Worm (Caenorhabditis elegans) whole organism, early embryonic: ENCODE results near the gene amdh-1.

Experiments used
- B0310.2 ChIP-seq: sonication (generic microtip); optimal IDR thresholded peaks from 2 replicates; lab custom pipeline; 2016; ENCODE audit warnings: mild to moderate bottlenecking, missing genetic modification characterization, missing compliant biosample characterization
- F13C5.2 ChIP-seq: sonication (generic microtip); optimal IDR thresholded peaks from 2 replicates; lab custom pipeline; 2017; ENCODE audit warnings: mild to moderate bottlenecking, missing genetic modification characterization, inconsistent platforms, missing compliant biosample characterization
- aly-1 ChIP-seq: sonication (generic microtip); optimal IDR thresholded peaks from 2 replicates; lab custom pipeline; 2016; ENCODE audit warnings: missing genetic modification characterization, missing compliant biosample characterization
- ama-1 ChIP-seq: fragments of 150-350 bp; optimal IDR thresholded peaks from 2 replicates; lab custom pipeline; 2014
- ceh-13 ChIP-seq: fragments of 200-800 bp; sonication (Bioruptor generic); optimal IDR thresholded peaks from 2 replicates; lab custom pipeline; 2018; ENCODE audit warnings: mild to moderate bottlenecking, missing genetic modification characterization, missing compliant biosample characterization
- ceh-36 ChIP-seq: sonication (generic microtip); optimal IDR thresholded peaks from 2 replicates; lab custom pipeline; 2016; ENCODE audit warnings: missing genetic modification characterization, inconsistent platforms, missing compliant biosample characterization
- ets-7 ChIP-seq: sonication (generic microtip); optimal IDR thresholded peaks from 2 replicates; lab custom pipeline; 2016; ENCODE audit warnings: missing genotype, missing genetic modification characterization, missing compliant biosample characterization
- flt-1 ChIP-seq: fragments of 200-800 bp; sonication (Bioruptor generic); IDR thresholded peaks from 2 replicates; pipeline ENCODE4 v1.3.6; 2022; ENCODE audit warnings: missing genetic modification characterization, missing compliant biosample characterization
- hmbx-1 ChIP-seq: sonication (generic microtip); optimal IDR thresholded peaks from 2 replicates; lab custom pipeline; 2016; ENCODE audit warnings: mild to moderate bottlenecking, missing genetic modification characterization, missing compliant biosample characterization
- hmg-4 ChIP-seq: fragments of 200-800 bp; sonication (Bioruptor generic); optimal IDR thresholded peaks from 2 replicates; lab custom pipeline; 2018; ENCODE audit warnings: mild to moderate bottlenecking, missing genetic modification characterization, missing compliant biosample characterization
- hnd-1 ChIP-seq: sonication (generic microtip); optimal IDR thresholded peaks from 2 replicates; lab custom pipeline; 2016; ENCODE audit warnings: missing genetic modification characterization, missing compliant biosample characterization
- pes-1 ChIP-seq: fragments of 200-800 bp; sonication (Bioruptor generic); IDR thresholded peaks from 2 replicates; pipeline ENCODE4 v1.3.6; 2022; ENCODE audit warnings: missing genetic modification reagents, missing genetic modification characterization, missing compliant biosample characterization
- scrt-1 ChIP-seq: fragments of 200-800 bp; sonication (Bioruptor generic); IDR thresholded peaks from 2 replicates; pipeline ENCODE4 v1.3.6; 2022; ENCODE audit warnings: missing genetic modification characterization, missing compliant biosample characterization
- sea-1 ChIP-seq: fragments of 200-800 bp; sonication (Bioruptor generic); conservative IDR thresholded peaks from 2 replicates; pipeline ENCODE4 v1.3.6; 2022; ENCODE audit warnings: missing genetic modification characterization, missing compliant biosample characterization
- tbx-11 ChIP-seq: fragments of 200-800 bp; sonication (Bioruptor generic); IDR thresholded peaks from 2 replicates; pipeline ENCODE4 v1.3.6; 2022; ENCODE audit warnings: missing genetic modification characterization, missing compliant biosample characterization
- tbx-37 ChIP-seq: fragments of 200-800 bp; sonication (Bioruptor generic); conservative IDR thresholded peaks from 2 replicates; pipeline ENCODE4 v1.3.6; 2022; ENCODE audit warnings: missing genetic modification reagents, missing genetic modification characterization, missing compliant biosample characterization
- tra-4 ChIP-seq: sonication (generic microtip); optimal IDR thresholded peaks from 2 replicates; lab custom pipeline; 2017; ENCODE audit warnings: missing genetic modification characterization, missing compliant biosample characterization

Gene amdh-1

ce11 chrIII:6240528-6240927 lies 11.1 kb upstream of the amdh-1 start, which contains the start of gene T12A2.3:
Gene T12A2.3 (plus strand): TSS chrIII:6240828.
- TF ChIP-seq flt-1 (GFP tag; lab: Robert Waterston, UW), result no peak
- no peak for TF ChIP-seq ceh-13 (GFP tag; lab: Kevin White, UChicago)
- no peak for TF ChIP-seq hnd-1 (tag; lab: Kevin White, UChicago)
- no peak for TF ChIP-seq F13C5.2 (tag; lab: Kevin White, UChicago)
- TF ChIP-seq ama-1 (lab: Kevin White, UChicago), result no peak
- no peak for TF ChIP-seq ets-7 (tag; lab: Kevin White, UChicago)
- TF ChIP-seq hmbx-1 (tag; lab: Kevin White, UChicago), result no peak
- no peak for TF ChIP-seq ceh-36 (tag; lab: Kevin White, UChicago)
- TF ChIP-seq B0310.2 (tag; lab: Kevin White, UChicago), result no peak
- TF ChIP-seq scrt-1 (GFP tag; lab: Robert Waterston, UW), result no peak
- TF ChIP-seq sea-1, result no peak
- TF ChIP-seq tbx-37 (GFP tag; lab: Robert Waterston, UW), result no peak
- TF ChIP-seq tra-4 (tag; lab: Kevin White, UChicago), result no peak
- no peak for TF ChIP-seq pes-1 (GFP tag; lab: Robert Waterston, UW)
- TF ChIP-seq tbx-11, result no peak
- TF ChIP-seq aly-1 (tag; lab: Kevin White, UChicago), result no peak
- TF ChIP-seq hmg-4 (GFP tag; lab: Kevin White, UChicago), result no peak

ce11 chrIII:6245728-6246127 lies 5.9 kb upstream of the amdh-1 start, which contains the start of gene bcas-2:
Gene bcas-2 (minus strand): TSS chrIII:6245828.
- TF ChIP-seq F13C5.2 (tag; lab: Kevin White, UChicago) (no peak), sea-1 (no peak), scrt-1 (GFP tag; lab: Robert Waterston, UW) (no peak), pes-1 (GFP tag; lab: Robert Waterston, UW) (no peak), ceh-36 (tag; lab: Kevin White, UChicago) (no peak), ama-1 (lab: Kevin White, UChicago) (no peak), flt-1 (GFP tag; lab: Robert Waterston, UW) (no peak), tbx-11 (no peak), ceh-13 (GFP tag; lab: Kevin White, UChicago) (no peak), tra-4 (tag; lab: Kevin White, UChicago) (no peak), hmbx-1 (tag; lab: Kevin White, UChicago) (no peak), aly-1 (tag; lab: Kevin White, UChicago) (no peak)

- no peak for TF ChIP-seq ama-1 (lab: Kevin White, UChicago)
- no peak; the same call in 1 of the 2 replicates for TF ChIP-seq flt-1 (GFP tag; lab: Robert Waterston, UW)
- no peak for TF ChIP-seq F13C5.2 (tag; lab: Kevin White, UChicago)
- TF ChIP-seq ceh-36 (tag; lab: Kevin White, UChicago), result no peak
- TF ChIP-seq scrt-1 (GFP tag; lab: Robert Waterston, UW), result no peak
- TF ChIP-seq tra-4 (tag; lab: Kevin White, UChicago), result no peak
- no peak for TF ChIP-seq ceh-13 (GFP tag; lab: Kevin White, UChicago)
- TF ChIP-seq tbx-11, result no peak
- TF ChIP-seq B0310.2 (tag; lab: Kevin White, UChicago), result no peak
- no peak for TF ChIP-seq sea-1
- no peak for TF ChIP-seq hnd-1 (tag; lab: Kevin White, UChicago)
- TF ChIP-seq ets-7 (tag; lab: Kevin White, UChicago), result no peak
- TF ChIP-seq hmbx-1 (tag; lab: Kevin White, UChicago), result no peak
- TF ChIP-seq tbx-37 (GFP tag; lab: Robert Waterston, UW), result no peak
- no peak for TF ChIP-seq pes-1 (GFP tag; lab: Robert Waterston, UW)
- no peak for TF ChIP-seq aly-1 (tag; lab: Kevin White, UChicago)
- TF ChIP-seq hmg-4 (GFP tag; lab: Kevin White, UChicago), result no peak
Observed at ce11 chrIII:6248064-6248687, 3.4 kb upstream of the amdh-1 start, which contains the start of the genes gen-1 and stt-3. Gene gen-1 (minus strand): TSS chrIII:6248158. Gene stt-3 (plus strand): TSS chrIII:6248637.

- no peak for TF ChIP-seq hnd-1 (tag; lab: Kevin White, UChicago)
- no peak for TF ChIP-seq hmg-4 (GFP tag; lab: Kevin White, UChicago)
- no peak for TF ChIP-seq ama-1 (lab: Kevin White, UChicago)
- TF ChIP-seq tbx-37 (GFP tag; lab: Robert Waterston, UW), result no peak
- no peak for TF ChIP-seq scrt-1 (GFP tag; lab: Robert Waterston, UW)
- TF ChIP-seq hmbx-1 (tag; lab: Kevin White, UChicago), result no peak
- no peak for TF ChIP-seq F13C5.2 (tag; lab: Kevin White, UChicago)
- TF ChIP-seq ceh-36 (tag; lab: Kevin White, UChicago), result no peak
- TF ChIP-seq tra-4 (tag; lab: Kevin White, UChicago), result no peak
- TF ChIP-seq pes-1 (GFP tag; lab: Robert Waterston, UW), result no peak
- TF ChIP-seq aly-1 (tag; lab: Kevin White, UChicago), result no peak
Observed at ce11 chrIII:6254737-6255136, 3.1 kb downstream of the amdh-1 start, which contains the start of gene srg-8. Gene srg-8 (minus strand): TSS chrIII:6254837.

ce11 chrIII:6256675-6257074 lies 5.1 kb downstream of the amdh-1 start, which contains the start of gene srg-9:
Gene srg-9 (minus strand): TSS chrIII:6256775.
- TF ChIP-seq B0310.2 (tag; lab: Kevin White, UChicago) (no peak), ceh-36 (tag; lab: Kevin White, UChicago) (no peak), F13C5.2 (tag; lab: Kevin White, UChicago) (no peak), ama-1 (lab: Kevin White, UChicago) (no peak), pes-1 (GFP tag; lab: Robert Waterston, UW) (no peak), scrt-1 (GFP tag; lab: Robert Waterston, UW) (no peak), tbx-11 (no peak), sea-1 (no peak), tbx-37 (GFP tag; lab: Robert Waterston, UW) (no peak), flt-1 (GFP tag; lab: Robert Waterston, UW) (no peak), hmg-4 (GFP tag; lab: Kevin White, UChicago) (no peak), ceh-13 (GFP tag; lab: Kevin White, UChicago) (no peak), tra-4 (tag; lab: Kevin White, UChicago) (no peak), hnd-1 (tag; lab: Kevin White, UChicago) (no peak), aly-1 (tag; lab: Kevin White, UChicago) (no peak), hmbx-1 (tag; lab: Kevin White, UChicago) (no peak)

- TF ChIP-seq tbx-37 (GFP tag; lab: Robert Waterston, UW) (no peak), B0310.2 (tag; lab: Kevin White, UChicago) (no peak), ceh-36 (tag; lab: Kevin White, UChicago) (no peak), ceh-13 (GFP tag; lab: Kevin White, UChicago) (no peak), hnd-1 (tag; lab: Kevin White, UChicago) (no peak), ets-7 (tag; lab: Kevin White, UChicago) (no peak), F13C5.2 (tag; lab: Kevin White, UChicago) (no peak), hmg-4 (GFP tag; lab: Kevin White, UChicago) (no peak), hmbx-1 (tag; lab: Kevin White, UChicago) (no peak), flt-1 (GFP tag; lab: Robert Waterston, UW) (no peak), ama-1 (lab: Kevin White, UChicago) (no peak), tbx-11 (no peak), scrt-1 (GFP tag; lab: Robert Waterston, UW) (no peak), aly-1 (tag; lab: Kevin White, UChicago) (no peak), tra-4 (tag; lab: Kevin White, UChicago) (no peak)
Observed at ce11 chrIII:6258262-6258661, 6.7 kb downstream of the amdh-1 start, which contains the start of gene srg-1. Gene srg-1 (minus strand): TSS chrIII:6258362.
